Worm (Caenorhabditis elegans): Measurements from ENCODE around the gene F45D3.1.

DNA sequence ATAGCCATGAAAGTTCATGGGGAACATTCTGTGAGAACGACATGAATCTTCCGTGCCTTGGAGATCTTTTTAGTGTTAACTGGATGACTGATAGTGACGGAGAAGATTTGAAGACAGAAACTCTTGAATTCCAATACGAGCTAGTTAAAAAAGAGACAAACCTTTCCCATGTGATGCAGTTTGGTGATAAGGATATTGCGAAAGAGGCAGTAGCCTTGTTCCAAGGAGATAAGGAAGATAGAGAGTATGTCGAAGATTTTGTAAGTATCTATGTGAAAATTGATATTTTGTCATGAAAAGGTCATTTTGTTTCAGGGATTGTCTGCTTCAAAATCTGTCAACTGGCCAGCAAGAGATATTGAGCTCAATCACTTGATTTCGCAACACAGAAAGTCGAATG, 13.0 kb upstream of the F45D3.1 start:
- TF ChIP-seq D2030.7 (GFP tag; IDR thresholded peaks at IDR 0.05) (no peak), unc-62 (GFP tag; optimal IDR thresholded peaks at IDR 0.05) (no peak), let-526 (GFP tag; IDR thresholded peaks at IDR 0.05) (no peak), ama-1 (optimal IDR thresholded peaks at IDR 0.05) (no peak), ama-1 (GFP tag; optimal IDR thresholded peaks at IDR 0.05) (no peak), Y95B8A.8 (GFP tag; IDR thresholded peaks at IDR 0.05) (no peak), efl-1 (GFP tag; optimal IDR thresholded peaks at IDR 0.05) (no peak), fkh-3 (tag; optimal IDR thresholded peaks at IDR 0.05) (no peak), Y53F4B.3 (GFP tag; IDR thresholded peaks at IDR 0.05) (no peak), F52B5.7 (tag; optimal IDR thresholded peaks at IDR 0.05) (no peak), ccch-3 (GFP tag; optimal IDR thresholded peaks at IDR 0.05) (no peak)

Measured in whole organism, young adult.